Worm (Caenorhabditis elegans): ENCODE results near the gene M03C11.1.

- TF ChIP-seq T23F11.4 (GFP tag; optimal IDR thresholded peaks at IDR 0.05) (no peak), ets-4 (tag; optimal IDR thresholded peaks at IDR 0.05) (no peak), elt-2 (tag; optimal IDR thresholded peaks at IDR 0.05) (no peak), pqm-1 (tag; optimal IDR thresholded peaks at IDR 0.05) (no peak), hlh-6 (tag; optimal IDR thresholded peaks at IDR 0.05) (no peak)
These were observed 22.0 kb downstream of the M03C11.1 start for ce11 chrIII:10373845-10374244.

Data from whole organism, late embryonic.